Worm (Caenorhabditis elegans) whole organism, L3 larva: ENCODE results near the gene T25B6.4.

Experiments used
- nhr-237 ChIP-seq: fragments of 150-350 bp; optimal IDR thresholded peaks from 2 replicates; lab custom pipeline; 2014; ENCODE audit warnings: missing biosample characterization, missing genetic modification characterization
- ztf-11 ChIP-seq: fragments of 150-350 bp; optimal IDR thresholded peaks from 2 replicates; lab custom pipeline; 2014; ENCODE audit warnings: missing biosample characterization, missing genetic modification characterization
- ztf-4 ChIP-seq: fragments of 150-350 bp; optimal IDR thresholded peaks from 2 replicates; lab custom pipeline; 2014; ENCODE audit warnings: missing biosample characterization, missing genetic modification characterization

DNA sequence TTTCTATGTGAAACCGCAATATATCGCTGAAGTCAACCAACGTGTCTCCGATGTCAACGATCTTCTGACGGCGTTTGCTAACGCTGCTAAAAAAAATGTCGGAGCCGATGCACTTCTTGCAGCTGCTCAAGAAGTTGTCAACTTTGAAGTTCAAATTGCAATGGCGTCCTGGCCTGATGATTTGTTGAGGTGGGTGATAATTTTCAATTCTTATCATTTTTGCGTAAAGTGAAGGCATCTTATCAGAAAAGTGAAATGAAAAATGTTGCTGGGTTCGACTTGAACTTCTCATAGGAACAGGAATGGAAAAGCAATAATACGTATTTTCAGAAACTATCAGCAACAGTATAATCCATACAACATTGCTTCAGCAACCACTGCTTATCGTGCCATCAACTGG, 20.7 kb downstream of the T25B6.4 start:
- TF ChIP-seq ztf-4 (no peak), nhr-237 (tag; lab: Kevin White, UChicago) (no peak), ztf-11 (tag; lab: Kevin White, UChicago) (no peak)
